Fruit fly (Drosophila melanogaster): Measurements from ENCODE around the gene Npc2b.

DNA sequence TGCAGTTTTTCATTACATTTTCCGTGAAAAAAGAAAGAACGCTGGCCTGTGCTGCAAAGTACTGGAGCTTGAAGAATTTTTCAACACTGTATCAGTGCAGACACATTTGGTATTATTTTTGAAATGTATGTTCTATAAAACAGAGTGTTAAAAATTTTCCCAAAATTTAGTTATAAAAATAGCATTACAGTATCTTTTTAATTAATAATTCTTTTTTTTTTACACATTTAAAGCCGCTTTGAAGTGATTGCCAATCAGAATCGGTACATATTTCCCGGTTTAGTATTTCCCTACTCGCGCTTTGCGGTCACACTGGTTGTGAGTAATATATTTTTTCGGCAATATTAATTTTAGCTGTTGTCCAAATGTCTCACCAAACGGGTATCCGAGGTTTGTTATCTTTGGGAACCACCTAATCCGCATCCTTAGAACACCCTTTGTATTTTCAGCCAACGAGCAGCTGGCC is 33.1 kb downstream of the Npc2b start, which contains the start of the genes Abi and twf:
- TF ChIP-seq CG32264 (GFP tag; optimal IDR thresholded peaks at IDR 0.05) (peak; percentile 21), pan (optimal IDR thresholded peaks at IDR 0.05) (no peak), psq (GFP tag; optimal IDR thresholded peaks at IDR 0.05) (peak; percentile 68), dmrt93B (GFP tag; optimal IDR thresholded peaks at IDR 0.05) (peak; percentile 57), OdsH (GFP tag; optimal IDR thresholded peaks at IDR 0.05) (peak; percentile 68), Hr78 (GFP tag; optimal IDR thresholded peaks at IDR 0.05) (no peak), Dfd (GFP tag; optimal IDR thresholded peaks at IDR 0.05) (no peak), lola (GFP tag; optimal IDR thresholded peaks at IDR 0.05) (no peak), tai (GFP tag; optimal IDR thresholded peaks at IDR 0.05) (no peak)

Measured in whole organism, wandering third instar larva.